Fruit fly (Drosophila melanogaster): Measurements from ENCODE around the gene Tsp.

DNA sequence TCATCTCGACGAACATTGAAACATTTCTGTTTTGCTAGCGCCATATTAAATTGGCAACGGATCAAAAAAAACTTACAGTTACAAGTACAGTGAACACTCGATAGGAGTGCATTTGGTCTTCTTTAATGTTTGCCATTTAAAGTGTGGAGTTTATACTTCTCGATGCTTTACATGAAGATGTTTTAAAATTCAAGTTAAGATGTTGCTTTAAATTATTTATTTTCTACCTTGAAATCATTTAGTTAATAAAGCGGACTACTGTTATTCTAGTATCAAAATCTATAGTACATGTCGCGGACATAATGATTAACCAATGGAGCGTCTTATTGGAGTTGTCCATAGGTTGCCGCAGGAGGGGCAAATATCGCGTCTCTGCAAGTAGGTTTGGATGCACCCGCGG, 32.4 kb downstream of the Tsp start, which contains the start of gene cort:
- TF ChIP-seq usp (GFP tag; optimal IDR thresholded peaks at IDR 0.05) (no peak), Hr83 (GFP tag; optimal IDR thresholded peaks at IDR 0.05; ENCODE audit: poor library complexity, severe bottlenecking) (no peak), Abd-B (GFP tag; optimal IDR thresholded peaks at IDR 0.05) (no peak), Sp1 (GFP tag; optimal IDR thresholded peaks at IDR 0.05) (no peak), lola (GFP tag; optimal IDR thresholded peaks at IDR 0.05) (no peak), Mio (GFP tag; optimal IDR thresholded peaks at IDR 0.05) (no peak), foxo (GFP tag; optimal IDR thresholded peaks at IDR 0.05) (no peak)
